Worm (Caenorhabditis elegans) whole organism, mixed stage, embryonic: ENCODE results near the gene Y69H2.3.

Source experiments
- ceh-39 ChIP-seq: fragments of 150-350 bp; optimal IDR thresholded peaks from 2 replicates; lab custom pipeline; 2014; ENCODE audit warnings: missing biosample characterization, missing genetic modification characterization
- ces-1 ChIP-seq: fragments of 150-350 bp; optimal IDR thresholded peaks from 2 replicates; lab custom pipeline; 2014; ENCODE audit warnings: missing biosample characterization, missing genetic modification reagents, missing genetic modification characterization
- mls-2 ChIP-seq: sonication (generic microtip); optimal IDR thresholded peaks from 2 replicates; lab custom pipeline; 2016; ENCODE audit warnings: mild to moderate bottlenecking, missing genetic modification characterization, moderate library complexity, missing compliant biosample characterization
- nhr-237 ChIP-seq: fragments of 150-350 bp; optimal IDR thresholded peaks from 2 replicates; lab custom pipeline; 2014; ENCODE audit warnings: missing biosample characterization, missing genetic modification characterization
- nhr-28 ChIP-seq: fragments of 150-350 bp; optimal IDR thresholded peaks from 2 replicates; lab custom pipeline; 2014; ENCODE audit warnings: missing biosample characterization, missing genetic modification characterization
- nhr-76 ChIP-seq: sonication (generic microtip); optimal IDR thresholded peaks from 2 replicates; lab custom pipeline; 2017; ENCODE audit warnings: missing biosample characterization, missing genetic modification characterization
- pha-4 ChIP-seq: fragments of 150-350 bp; optimal IDR thresholded peaks from 2 replicates; lab custom pipeline; 2018; ENCODE audit warnings: missing biosample characterization, missing genetic modification reagents, missing genetic modification characterization
- snpc-4 ChIP-seq: fragments of 150-350 bp; optimal IDR thresholded peaks from 2 replicates; lab custom pipeline; 2014; ENCODE audit warnings: missing biosample characterization, missing genetic modification characterization
- ztf-11 ChIP-seq: fragments of 150-350 bp; optimal IDR thresholded peaks from 2 replicates; lab custom pipeline; 2014; ENCODE audit warnings: missing biosample characterization, missing genetic modification characterization

DNA sequence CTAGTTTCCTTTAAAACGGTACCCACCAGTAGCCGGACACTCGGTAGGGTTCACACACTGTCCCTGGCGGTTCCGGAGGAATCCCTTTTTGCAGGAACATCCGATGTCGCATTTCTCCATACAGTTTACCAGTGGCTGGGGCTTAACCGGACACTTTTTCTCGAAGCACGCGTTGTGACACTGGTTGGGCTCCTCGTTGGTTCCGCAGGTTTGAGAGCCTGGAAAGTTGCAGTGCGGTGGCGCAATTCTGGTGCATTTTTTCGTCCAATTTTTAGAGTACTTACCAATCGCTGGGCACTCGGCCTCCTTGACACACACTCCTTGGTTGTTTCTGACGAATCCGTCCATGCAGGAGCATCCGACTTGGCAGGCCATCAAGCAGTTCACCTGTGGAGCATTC lies 1.6 kb downstream of the Y69H2.3 start:
- no peak for TF ChIP-seq pha-4
- TF ChIP-seq ceh-39, result no peak
- TF ChIP-seq mls-2, result no peak
- no peak for TF ChIP-seq ces-1 (GFP tag; lab: Kevin White, UChicago)
- no peak for TF ChIP-seq snpc-4 (tag; lab: Kevin White, UChicago)
- no peak for TF ChIP-seq nhr-76 (tag; lab: Kevin White, UChicago)
- no peak for TF ChIP-seq ztf-11 (tag; lab: Kevin White, UChicago)
- TF ChIP-seq nhr-237 (tag; lab: Kevin White, UChicago), result no peak
- TF ChIP-seq nhr-28 (tag; lab: Kevin White, UChicago), result no peak
